Fruit fly (Drosophila melanogaster) whole organism, embryonic: ENCODE data around the gene Cwc25.

ENCODE experiments used
- BEAF-32 ChIP-seq: fragments of 200-800 bp; sonication (Bioruptor generic); optimal IDR thresholded peaks from 3 replicates; lab custom pipeline; 2017; ENCODE audit warnings: missing biosample characterization, missing genetic modification characterization, mild to moderate bottlenecking, moderate library complexity, missing genetic modification reagents
- CG10209 ChIP-seq: fragments of 200-800 bp; sonication (Bioruptor generic); optimal IDR thresholded peaks from 3 replicates; lab custom pipeline; 2017; ENCODE audit warnings: missing biosample characterization, mild to moderate bottlenecking, missing genetic modification characterization, missing genetic modification reagents
- CG1024 ChIP-seq: fragments of 200-800 bp; sonication (Bioruptor generic); IDR thresholded peaks from 2 replicates; pipeline ENCODE4 v1.3.6; 2022; ENCODE audit warnings: missing biosample characterization, missing genetic modification characterization
- CG10321 ChIP-seq: fragments of 200-800 bp; sonication (Bioruptor generic); IDR thresholded peaks from 2 replicates; pipeline ENCODE4 v1.3.6; 2022; ENCODE audit warnings: missing biosample characterization, missing genetic modification characterization
- CG10366 ChIP-seq: fragments of 200-800 bp; sonication (Bioruptor generic); IDR thresholded peaks from 2 replicates; pipeline ENCODE4 v1.3.6; 2022; ENCODE audit warnings: missing biosample characterization, missing genetic modification characterization
- CG10979 ChIP-seq: fragments of 200-800 bp; sonication (Bioruptor generic); optimal IDR thresholded peaks from 2 replicates; lab custom pipeline; 2018; ENCODE audit warnings: missing biosample characterization, mild to moderate bottlenecking, missing genetic modification characterization, moderate library complexity
- CG11398 ChIP-seq: fragments of 200-800 bp; sonication (Bioruptor generic); optimal IDR thresholded peaks from 2 replicates; lab custom pipeline; 2016; ENCODE audit warnings: missing biosample characterization, missing genetic modification characterization
- CG11560 ChIP-seq: fragments of 200-800 bp; sonication (Bioruptor generic); IDR thresholded peaks from 3 replicates; pipeline ENCODE4 v1.3.6; 2022; ENCODE audit warnings: missing biosample characterization, missing genetic modification characterization
- CG12391 ChIP-seq: fragments of 200-800 bp; sonication (Bioruptor generic); optimal IDR thresholded peaks from 3 replicates; lab custom pipeline; 2018; ENCODE audit warnings: missing biosample characterization, mild to moderate bottlenecking, missing genetic modification characterization, moderate library complexity
- CG15011 ChIP-seq: fragments of 200-800 bp; sonication (Bioruptor generic); optimal IDR thresholded peaks from 3 replicates; lab custom pipeline; 2018; ENCODE audit warnings: missing biosample characterization, mild to moderate bottlenecking, missing genetic modification characterization
- CG15269 ChIP-seq: fragments of 200-800 bp; sonication (Bioruptor generic); optimal IDR thresholded peaks from 2 replicates; lab custom pipeline; 2018; ENCODE audit warnings: missing biosample characterization, mild to moderate bottlenecking, missing genetic modification characterization, moderate library complexity
- CG1832 ChIP-seq: fragments of 200-800 bp; sonication (Bioruptor generic); optimal IDR thresholded peaks from 2 replicates; lab custom pipeline; 2017; ENCODE audit warnings: missing biosample characterization, mild to moderate bottlenecking, missing genetic modification characterization, inconsistent platforms
- CG2678 ChIP-seq: fragments of 200-800 bp; sonication (Bioruptor generic); optimal IDR thresholded peaks from 3 replicates; lab custom pipeline; 2019; ENCODE audit warnings: missing biosample characterization, mild to moderate bottlenecking, missing genetic modification characterization, moderate library complexity
- CG32772 ChIP-seq: fragments of 200-800 bp; sonication (Bioruptor generic); IDR thresholded peaks from 2 replicates; pipeline ENCODE4 v1.3.6; 2022; ENCODE audit warnings: missing biosample characterization, missing genetic modification characterization
- CG33557 ChIP-seq: fragments of 200-800 bp; sonication (Bioruptor generic); optimal IDR thresholded peaks from 2 replicates; lab custom pipeline; 2019; ENCODE audit warnings: missing biosample characterization, mild to moderate bottlenecking, missing genetic modification characterization, moderate library complexity
- CG4424 ChIP-seq: fragments of 200-800 bp; sonication (Bioruptor generic); optimal IDR thresholded peaks from 3 replicates; lab custom pipeline; 2016; ENCODE audit warnings: missing biosample characterization, missing genetic modification characterization
- CG5953 ChIP-seq: fragments of 200-800 bp; sonication (Bioruptor generic); IDR thresholded peaks from 2 replicates; pipeline ENCODE4 v1.3.6; 2022; ENCODE audit warnings: missing biosample characterization, missing genetic modification characterization
- CG6254 ChIP-seq: fragments of 200-800 bp; sonication (Bioruptor generic); optimal IDR thresholded peaks from 3 replicates; lab custom pipeline; 2017; ENCODE audit warnings: mild to moderate bottlenecking, missing biosample characterization, missing genetic modification reagents, missing genetic modification characterization
- CG6272 ChIP-seq: fragments of 200-800 bp; sonication (Bioruptor generic); IDR thresholded peaks from 2 replicates; pipeline ENCODE4 v1.3.6; 2022; ENCODE audit warnings: missing biosample characterization, missing genetic modification characterization
- CG6813 ChIP-seq: fragments of 200-800 bp; sonication (Bioruptor generic); optimal IDR thresholded peaks from 2 replicates; lab custom pipeline; 2017; ENCODE audit warnings: missing biosample characterization, missing genetic modification characterization, mild to moderate bottlenecking, moderate library complexity, missing genetic modification reagents
- CG7556 ChIP-seq: fragments of 200-800 bp; sonication (Bioruptor generic); optimal IDR thresholded peaks from 2 replicates; lab custom pipeline; 2017; ENCODE audit warnings: missing biosample characterization, mild to moderate bottlenecking, missing genetic modification characterization
- CG8281 ChIP-seq: fragments of 200-800 bp; sonication (Bioruptor generic); optimal IDR thresholded peaks from 2 replicates; lab custom pipeline; 2018; ENCODE audit warnings: missing biosample characterization, mild to moderate bottlenecking, missing genetic modification characterization, moderate library complexity
- CrebB ChIP-seq: fragments of 200-800 bp; sonication (Bioruptor generic); optimal IDR thresholded peaks from 3 replicates; lab custom pipeline; 2018; ENCODE audit warnings: missing biosample characterization, mild to moderate bottlenecking, missing genetic modification characterization
- D19A ChIP-seq: fragments of 200-800 bp; optimal IDR thresholded peaks from 3 replicates; lab custom pipeline; 2019; ENCODE audit warnings: missing biosample characterization, mild to moderate bottlenecking, missing genetic modification characterization, moderate library complexity
- Dref ChIP-seq: fragments of 200-800 bp; sonication (Bioruptor generic); IDR thresholded peaks from 2 replicates; pipeline ENCODE4 v1.3.6; 2022; ENCODE audit warnings: missing biosample characterization, missing genetic modification characterization
- Hr51 ChIP-seq, 2 experiments: fragments of 200-800 bp; sonication (Bioruptor generic); optimal IDR thresholded peaks; 2 replicates in 1 of 2; 3 replicates in 1 of 2; lab custom pipeline; 2016 to 2018; ENCODE audit warnings: missing biosample characterization in 2 of 2, missing genetic modification characterization in 2 of 2, mild to moderate bottlenecking in 1 of 2, moderate library complexity in 1 of 2
- NFAT ChIP-seq: fragments of 200-800 bp; sonication (Bioruptor generic); IDR thresholded peaks from 2 replicates; pipeline ENCODE4 v1.3.6; 2022; ENCODE audit warnings: missing biosample characterization, missing genetic modification characterization
- Oaz ChIP-seq: fragments of 200-800 bp; sonication (Bioruptor generic); IDR thresholded peaks from 2 replicates; pipeline ENCODE4 v1.3.6; 2022; ENCODE audit warnings: missing biosample characterization, missing genetic modification characterization
- Oli ChIP-seq: fragments of 200-800 bp; sonication (Bioruptor generic); optimal IDR thresholded peaks from 2 replicates; lab custom pipeline; 2018; ENCODE audit warnings: missing biosample characterization, mild to moderate bottlenecking, missing genetic modification characterization, moderate library complexity
- Pdp1 ChIP-seq, 2 experiments: fragments of 200-800 bp; sonication (Bioruptor generic); optimal IDR thresholded peaks; 3 replicates each; lab custom pipeline; 2016; ENCODE audit warnings: missing biosample characterization in 2 of 2, missing genetic modification characterization in 2 of 2, mild to moderate bottlenecking in 1 of 2, moderate library complexity in 1 of 2
- TFAM ChIP-seq: fragments of 200-800 bp; sonication (Bioruptor generic); optimal IDR thresholded peaks from 2 replicates; lab custom pipeline; 2017; ENCODE audit warnings: missing biosample characterization, missing genetic modification characterization, inconsistent platforms
- Vsx1 ChIP-seq: fragments of 200-800 bp; sonication (Bioruptor generic); optimal IDR thresholded peaks from 2 replicates; lab custom pipeline; 2017; ENCODE audit warnings: missing biosample characterization, mild to moderate bottlenecking, missing genetic modification characterization, missing genetic modification reagents
- Xrp1 ChIP-seq: fragments of 200-800 bp; sonication (Bioruptor generic); IDR thresholded peaks from 2 replicates; pipeline ENCODE4 v1.3.6; 2022; ENCODE audit warnings: missing biosample characterization, missing genetic modification characterization
- ac ChIP-seq: fragments of 200-800 bp; sonication (Bioruptor generic); optimal IDR thresholded peaks from 3 replicates; lab custom pipeline; 2017; ENCODE audit warnings: missing biosample characterization, mild to moderate bottlenecking, missing genetic modification characterization
- bsh ChIP-seq, 2 experiments: fragments of 200-800 bp; sonication (Bioruptor generic); optimal IDR thresholded peaks; 2 replicates each; lab custom pipeline; 2017 to 2018; ENCODE audit warnings: mild to moderate bottlenecking in 2 of 2, missing biosample characterization in 2 of 2, missing genetic modification characterization in 2 of 2, moderate library complexity in 1 of 2
- chn ChIP-seq: fragments of 200-800 bp; sonication (Bioruptor generic); optimal IDR thresholded peaks from 2 replicates; lab custom pipeline; 2016; ENCODE audit warnings: missing biosample characterization, missing genetic modification characterization
- crc ChIP-seq: fragments of 200-800 bp; sonication (Bioruptor generic); optimal IDR thresholded peaks from 2 replicates; lab custom pipeline; 2016; ENCODE audit warnings: missing biosample characterization, missing genetic modification characterization
- eyg ChIP-seq: fragments of 200-800 bp; sonication (Bioruptor generic); optimal IDR thresholded peaks from 3 replicates; lab custom pipeline; 2016; ENCODE audit warnings: missing biosample characterization, missing genetic modification characterization
- gcm ChIP-seq: fragments of 200-800 bp; sonication (Bioruptor generic); optimal IDR thresholded peaks from 2 replicates; lab custom pipeline; 2019; ENCODE audit warnings: missing biosample characterization, mild to moderate bottlenecking, missing genetic modification characterization, moderate library complexity
- gfzf ChIP-seq: fragments of 200-800 bp; sonication (Bioruptor generic); optimal IDR thresholded peaks from 2 replicates; lab custom pipeline; 2016; ENCODE audit warnings: missing biosample characterization, mild to moderate bottlenecking, missing genetic modification characterization, moderate library complexity
- grn ChIP-seq: fragments of 200-800 bp; sonication (Bioruptor generic); optimal IDR thresholded peaks from 3 replicates; lab custom pipeline; 2017; ENCODE audit warnings: missing biosample characterization, missing genetic modification characterization
- kah ChIP-seq: fragments of 200-800 bp; sonication (Bioruptor generic); optimal IDR thresholded peaks from 2 replicates; lab custom pipeline; 2018; ENCODE audit warnings: missing biosample characterization, mild to moderate bottlenecking, missing genetic modification characterization
- kay ChIP-seq: fragments of 200-800 bp; sonication (Bioruptor generic); optimal IDR thresholded peaks from 2 replicates; lab custom pipeline; 2016; ENCODE audit warnings: missing biosample characterization, missing genetic modification characterization
- lmd ChIP-seq: fragments of 200-800 bp; sonication (Bioruptor generic); IDR thresholded peaks from 2 replicates; pipeline ENCODE4 v1.3.6; 2022; ENCODE audit warnings: missing biosample characterization, missing genetic modification characterization
- luna ChIP-seq: fragments of 200-800 bp; sonication (Bioruptor generic); optimal IDR thresholded peaks from 2 replicates; lab custom pipeline; 2016; ENCODE audit warnings: missing biosample characterization, missing genetic modification characterization
- nerfin-1 ChIP-seq: fragments of 200-800 bp; sonication (Bioruptor generic); optimal IDR thresholded peaks from 3 replicates; lab custom pipeline; 2019; ENCODE audit warnings: missing biosample characterization, mild to moderate bottlenecking, missing genetic modification characterization, moderate library complexity
- seq ChIP-seq: fragments of 200-800 bp; sonication (Bioruptor generic); IDR thresholded peaks from 2 replicates; pipeline ENCODE4 v1.3.6; 2022; ENCODE audit warnings: missing biosample characterization, missing genetic modification characterization
- unpg ChIP-seq: fragments of 200-800 bp; sonication (Bioruptor generic); optimal IDR thresholded peaks from 3 replicates; lab custom pipeline; 2018; ENCODE audit warnings: missing biosample characterization, mild to moderate bottlenecking, missing genetic modification characterization, moderate library complexity
- vfl ChIP-seq: fragments of 200-800 bp; sonication (Bioruptor generic); optimal IDR thresholded peaks from 2 replicates; lab custom pipeline; 2016; ENCODE audit warnings: missing biosample characterization, missing genetic modification characterization

The Cwc25 gene

DNA sequence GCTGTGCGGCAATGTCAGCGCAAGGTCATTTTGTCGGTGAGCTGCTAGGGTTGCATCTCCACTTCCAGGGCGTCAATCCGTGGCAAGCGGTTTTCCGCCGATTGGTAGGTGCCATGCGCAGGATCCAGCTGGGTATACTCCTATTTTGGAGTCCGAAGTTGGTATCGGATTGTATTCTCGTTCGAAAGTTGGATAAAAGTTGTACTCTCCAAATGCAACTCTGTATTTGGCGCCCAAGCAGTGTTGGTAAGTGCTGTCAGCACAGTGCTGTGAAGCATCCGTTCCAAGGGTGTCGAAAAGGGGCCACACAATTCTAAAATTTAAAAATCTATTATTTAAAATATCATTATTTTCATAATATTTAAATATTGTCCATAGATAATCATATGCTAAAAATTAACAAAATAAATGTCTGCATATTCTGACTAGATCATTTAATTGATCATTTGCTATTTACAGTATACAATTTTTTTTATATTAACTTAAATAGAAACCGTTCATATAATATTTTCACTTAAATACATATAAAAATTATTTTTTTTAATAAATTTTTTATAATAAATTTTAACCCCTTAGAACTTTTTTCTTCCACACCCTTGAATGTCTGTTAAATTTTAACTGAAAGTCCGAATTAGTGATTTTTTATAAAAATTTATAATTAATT is 3.7 kb downstream of the Cwc25 start (continued):
- TF ChIP-seq CG1024 (peak; percentile 68), gcm (peak; percentile 88), nerfin-1 (peak; percentile 60), CG10366 (peak; percentile 81), CG2678 (tag; lab: Kevin White, UChicago) (peak; percentile 94), chn (peak; percentile 86), grn (GFP tag; lab: Kevin White, UChicago) (no peak), CG8281 (tag; lab: Kevin White, UChicago) (peak; percentile 52), CG12391 (peak; percentile 87), CG32772 (GFP tag; lab: Robert Waterston, UW) (peak; percentile 84), CG11398 (GFP tag; lab: Kevin White, UChicago) (peak; percentile 73), seq (GFP tag; lab: Robert Waterston, UW) (peak; percentile 73), CG6272 (GFP tag; lab: Robert Waterston, UW) (peak; percentile 88), CG10979 (tag; lab: Kevin White, UChicago) (peak; percentile 81), CG4424 (peak; percentile 89), TFAM (GFP tag; lab: Kevin White, UChicago) (no peak), crc (GFP tag; lab: Kevin White, UChicago) (peak; percentile 59), Dref (GFP tag; lab: Robert Waterston, UW) (peak; percentile 54), CG10321 (GFP tag; lab: Robert Waterston, UW) (peak; percentile 42), Oli (tag; lab: Kevin White, UChicago) (peak; percentile 74), gfzf (peak; percentile 33), lmd (GFP tag; lab: Robert Waterston, UW) (peak; percentile 88), BEAF-32 (peak; percentile 53), CG10209 (GFP tag; lab: Kevin White, UChicago) (peak; percentile 88), luna (GFP tag; lab: Kevin White, UChicago) (peak; percentile 39), kah (GFP tag; lab: Kevin White, UChicago) (peak; percentile 51), NFAT (peak; percentile 94), CG6813 (GFP tag; lab: Kevin White, UChicago) (peak; percentile 59), CG15269 (tag; lab: Kevin White, UChicago) (peak; percentile 90), CG11560 (tag; lab: Robert Waterston, UW) (peak; percentile 74), CG5953 (GFP tag; lab: Robert Waterston, UW) (peak; percentile 63; the same call in 1 of the 2 replicates), CG6254 (GFP tag; lab: Kevin White, UChicago) (no peak), CG1832 (GFP tag; lab: Kevin White, UChicago) (no peak), Hr51 (GFP tag; optimal IDR thresholded peaks at IDR 0.05; lab: Kevin White, UChicago) (peak; percentile 89 to 91), eyg (GFP tag; lab: Kevin White, UChicago) (peak; percentile 47), D19A (tag; lab: Kevin White, UChicago) (peak; percentile 83), CG33557 (peak; percentile 67), unpg (GFP tag; lab: Kevin White, UChicago) (peak; percentile 81), Vsx1 (no peak), ac (no peak), vfl (GFP tag; lab: Kevin White, UChicago) (peak; percentile 83), CG7556 (GFP tag; lab: Kevin White, UChicago) (peak; percentile 77), kay (peak; percentile 65), Pdp1 (GFP tag; optimal IDR thresholded peaks at IDR 0.05; lab: Kevin White, UChicago) (peak; percentile 65 to 79), CrebB (tag; lab: Kevin White, UChicago) (peak; percentile 69), Xrp1 (GFP tag; lab: Robert Waterston, UW) (peak; percentile 89), bsh (GFP tag; optimal IDR thresholded peaks at IDR 0.05; lab: Kevin White, UChicago) (peak; percentile 42 to 77), CG15011 (no peak), Oaz (GFP tag; lab: Robert Waterston, UW) (peak; percentile 64; the same call in 1 of the 2 replicates)
